Worm (Caenorhabditis elegans): ENCODE data around the gene F08F8.7.
A peak's percentile ranks its signal among the peaks of the same experiment; 100 is the strongest.

- TF ChIP-seq zfp-3 (GFP tag; conservative IDR thresholded peaks at IDR 0.05): no peak
- TF ChIP-seq mdl-1 (tag; optimal IDR thresholded peaks at IDR 0.05): peak in 1 of 2 experiments; percentile 14
Observed at ce11 chrIII:7299466-7299865, 47.5 kb downstream of the F08F8.7 start, which contains the start of the genes B0361.14 and B0361.9.
